Fruit fly (Drosophila melanogaster): ENCODE measurements around the gene Kots.

DNA sequence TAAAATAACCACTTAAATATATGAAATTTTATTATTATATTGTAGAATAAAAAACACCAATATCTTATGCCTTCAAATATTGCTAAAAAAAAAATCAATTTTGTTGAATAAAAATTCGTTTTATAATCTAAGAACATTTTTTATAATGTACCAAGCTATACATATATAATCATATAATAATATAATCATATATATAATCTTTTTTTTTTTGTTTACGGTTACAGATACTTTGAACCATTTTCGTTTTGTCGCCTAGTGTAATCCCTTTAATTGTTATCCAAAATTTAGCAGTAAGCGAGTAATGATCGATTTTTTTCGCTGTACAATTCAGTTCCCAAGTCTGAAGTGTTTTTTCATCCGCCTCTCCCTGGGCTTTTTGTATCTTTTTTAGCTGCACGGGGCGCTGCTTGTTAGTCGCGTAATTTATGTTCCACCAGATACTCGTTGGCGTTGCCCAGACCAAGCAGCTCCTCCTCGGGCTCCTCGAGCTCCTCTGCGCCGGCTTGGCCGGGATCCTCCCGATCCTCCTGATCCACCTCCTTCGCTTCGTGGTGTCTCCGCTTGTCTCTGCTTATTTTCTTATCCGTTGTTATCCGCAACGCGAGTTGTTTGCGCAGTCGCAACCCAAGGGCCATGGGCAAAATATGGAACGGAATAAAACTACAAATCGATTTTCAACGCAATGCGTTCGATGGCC, 24.5 kb downstream of the Kots start:
- TF ChIP-seq tj (GFP tag; optimal IDR thresholded peaks at IDR 0.05): no peak
- no peak for TF ChIP-seq Mnt (GFP tag; optimal IDR thresholded peaks at IDR 0.05)
- TF ChIP-seq pad (GFP tag; optimal IDR thresholded peaks at IDR 0.05): no peak
- TF ChIP-seq cnc (optimal IDR thresholded peaks at IDR 0.05): no peak
- TF ChIP-seq CG7101 (tag; optimal IDR thresholded peaks at IDR 0.05): no peak
- no peak for TF ChIP-seq cic (GFP tag; optimal IDR thresholded peaks at IDR 0.05)
- no peak for TF ChIP-seq Hr96 (GFP tag; optimal IDR thresholded peaks at IDR 0.05)
- TF ChIP-seq CG7045 (GFP tag; optimal IDR thresholded peaks at IDR 0.05): no peak
